Fruit fly (Drosophila melanogaster) whole organism, embryonic: ENCODE results near the gene mib2.

Source experiments
- Abd-B ChIP-seq: fragments of 200-800 bp; sonication (Bioruptor generic); optimal IDR thresholded peaks from 2 replicates; lab custom pipeline; 2018; ENCODE audit warnings: missing biosample characterization, mild to moderate bottlenecking, missing genetic modification characterization, moderate library complexity
- Atf-2 ChIP-seq: fragments of 200-800 bp; sonication (Bioruptor generic); optimal IDR thresholded peaks from 2 replicates; lab custom pipeline; 2016; ENCODE audit warnings: missing biosample characterization, missing genetic modification characterization
- Bdp1 ChIP-seq: fragments of 200-800 bp; sonication (Bioruptor generic); optimal IDR thresholded peaks from 3 replicates; lab custom pipeline; 2016; ENCODE audit warnings: missing biosample characterization, missing genetic modification characterization
- BtbVII ChIP-seq: fragments of 200-800 bp; sonication (Bioruptor generic); optimal IDR thresholded peaks from 3 replicates; lab custom pipeline; 2017; ENCODE audit warnings: missing biosample characterization, mild to moderate bottlenecking, missing genetic modification characterization
- CG11560 ChIP-seq: fragments of 200-800 bp; sonication (Bioruptor generic); IDR thresholded peaks from 3 replicates; pipeline ENCODE4 v1.3.6; 2022; ENCODE audit warnings: missing biosample characterization, missing genetic modification characterization
- CG12219 ChIP-seq: fragments of 200-800 bp; sonication (Bioruptor generic); optimal IDR thresholded peaks from 3 replicates; lab custom pipeline; 2018; ENCODE audit warnings: missing biosample characterization, mild to moderate bottlenecking, missing genetic modification characterization
- CG13775 ChIP-seq: fragments of 200-800 bp; sonication (Bioruptor generic); optimal IDR thresholded peaks from 3 replicates; lab custom pipeline; 2017; ENCODE audit warnings: missing biosample characterization, mild to moderate bottlenecking, missing genetic modification characterization
- CG14965 ChIP-seq: fragments of 200-800 bp; sonication (Bioruptor generic); optimal IDR thresholded peaks from 2 replicates; lab custom pipeline; 2016; ENCODE audit warnings: missing biosample characterization, missing genetic modification characterization, borderline replicate concordance
- CG15073 ChIP-seq: fragments of 200-800 bp; sonication (Bioruptor generic); optimal IDR thresholded peaks from 2 replicates; lab custom pipeline; 2016; ENCODE audit warnings: missing biosample characterization, missing genetic modification characterization
- CG1529 ChIP-seq: fragments of 200-800 bp; sonication (Bioruptor generic); optimal IDR thresholded peaks from 3 replicates; lab custom pipeline; 2018; ENCODE audit warnings: missing biosample characterization, missing genetic modification characterization
- CG17385 ChIP-seq: fragments of 200-800 bp; sonication (Bioruptor generic); optimal IDR thresholded peaks from 3 replicates; lab custom pipeline; 2018; ENCODE audit warnings: missing biosample characterization, mild to moderate bottlenecking, missing genetic modification characterization
- CG1832 ChIP-seq: fragments of 200-800 bp; sonication (Bioruptor generic); optimal IDR thresholded peaks from 2 replicates; lab custom pipeline; 2017; ENCODE audit warnings: missing biosample characterization, mild to moderate bottlenecking, missing genetic modification characterization, inconsistent platforms
- CG30403 ChIP-seq: fragments of 200-800 bp; sonication (Bioruptor generic); optimal IDR thresholded peaks from 3 replicates; lab custom pipeline; 2016; ENCODE audit warnings: missing biosample characterization, missing genetic modification characterization
- CG32532 ChIP-seq: fragments of 200-800 bp; sonication (Bioruptor generic); IDR thresholded peaks from 2 replicates; pipeline ENCODE4 v1.3.6; 2022; ENCODE audit warnings: missing biosample characterization, missing genetic modification characterization
- CG43689 ChIP-seq: fragments of 200-800 bp; sonication (Bioruptor generic); IDR thresholded peaks from 2 replicates; pipeline ENCODE4 v1.3.6; 2022; ENCODE audit warnings: missing biosample characterization, missing genetic modification characterization
- CG6175 ChIP-seq: fragments of 200-800 bp; sonication (Bioruptor generic); IDR thresholded peaks from 3 replicates; pipeline ENCODE4 v1.3.6; 2022; ENCODE audit warnings: missing biosample characterization, missing genetic modification characterization
- CG6254 ChIP-seq: fragments of 200-800 bp; sonication (Bioruptor generic); optimal IDR thresholded peaks from 3 replicates; lab custom pipeline; 2017; ENCODE audit warnings: mild to moderate bottlenecking, missing biosample characterization, missing genetic modification reagents, missing genetic modification characterization
- CG6683 ChIP-seq: fragments of 200-800 bp; sonication (Bioruptor generic); optimal IDR thresholded peaks from 2 replicates; lab custom pipeline; 2017; ENCODE audit warnings: missing biosample characterization, mild to moderate bottlenecking, missing genetic modification characterization, missing genetic modification reagents
- Chrac-16 ChIP-seq: fragments of 200-800 bp; sonication (Bioruptor generic); optimal IDR thresholded peaks from 3 replicates; lab custom pipeline; 2016; ENCODE audit warnings: missing biosample characterization, missing genetic modification characterization
- Dp ChIP-seq: fragments of 200-800 bp; sonication (Bioruptor generic); optimal IDR thresholded peaks from 2 replicates; lab custom pipeline; 2018; ENCODE audit warnings: missing biosample characterization, mild to moderate bottlenecking, missing genetic modification characterization, moderate library complexity
- Eip74EF ChIP-seq, 2 experiments: fragments of 200-800 bp in 1 of 2; fragments of >200 bp in 1 of 2; sonication (Bioruptor generic) in 1 of 2; optimal IDR thresholded peaks; 2 replicates each; lab custom pipeline; 2017 to 2019; ENCODE audit warnings: missing biosample characterization in 2 of 2, missing genetic modification characterization in 2 of 2, mild to moderate bottlenecking in 1 of 2, moderate library complexity in 1 of 2
- Ets65A ChIP-seq: fragments of 200-800 bp; sonication (Bioruptor generic); peaks from one replicate; lab custom pipeline; 2016; ENCODE audit warnings: missing biosample characterization, missing genetic modification characterization
- Hmx ChIP-seq: fragments of 200-800 bp; sonication (Bioruptor generic); optimal IDR thresholded peaks from 2 replicates; lab custom pipeline; 2016; ENCODE audit warnings: missing biosample characterization, missing genetic modification characterization
- Hsf ChIP-seq: fragments of 200-800 bp; sonication (Bioruptor generic); optimal IDR thresholded peaks from 3 replicates; lab custom pipeline; 2016; ENCODE audit warnings: missing biosample characterization, missing genetic modification characterization
- Kr ChIP-seq: fragments of 200-800 bp; sonication (Bioruptor generic); optimal IDR thresholded peaks from 2 replicates; lab custom pipeline; 2017; ENCODE audit warnings: missing biosample characterization, mild to moderate bottlenecking, missing genetic modification characterization
- MTF-1 ChIP-seq: fragments of 200-800 bp; sonication (Bioruptor generic); optimal IDR thresholded peaks from 2 replicates; lab custom pipeline; 2018; ENCODE audit warnings: missing biosample characterization, mild to moderate bottlenecking, missing genetic modification characterization, borderline replicate concordance
- Myb ChIP-seq: fragments of 200-800 bp; sonication (Bioruptor generic); optimal IDR thresholded peaks from 2 replicates; lab custom pipeline; 2016; ENCODE audit warnings: missing biosample characterization, missing genetic modification characterization
- NK7.1 ChIP-seq: fragments of 200-800 bp; sonication (Bioruptor generic); optimal IDR thresholded peaks from 3 replicates; lab custom pipeline; 2016; ENCODE audit warnings: missing biosample characterization, missing genetic modification characterization
- NfI ChIP-seq: fragments of 200-800 bp; sonication (Bioruptor generic); optimal IDR thresholded peaks from 3 replicates; lab custom pipeline; 2018; ENCODE audit warnings: missing biosample characterization, mild to moderate bottlenecking, missing genetic modification characterization, moderate library complexity
- Ravus ChIP-seq: fragments of 200-800 bp; sonication (Bioruptor generic); IDR thresholded peaks from 2 replicates; pipeline ENCODE4 v1.3.6; 2022; ENCODE audit warnings: missing biosample characterization, missing genetic modification characterization
- Side ChIP-seq: fragments of 200-800 bp; sonication (Bioruptor generic); optimal IDR thresholded peaks from 2 replicates; lab custom pipeline; 2016; ENCODE audit warnings: missing biosample characterization, missing genetic modification characterization
- ato ChIP-seq: fragments of 200-800 bp; sonication (Bioruptor generic); IDR thresholded peaks from 2 replicates; pipeline ENCODE4 v1.3.6; 2022; ENCODE audit warnings: missing biosample characterization, missing genetic modification characterization; ENCODE audit not compliant: partially characterized antibody
- cg ChIP-seq: fragments of 200-800 bp; sonication (Bioruptor generic); optimal IDR thresholded peaks from 3 replicates; lab custom pipeline; 2019; ENCODE audit warnings: missing biosample characterization, mild to moderate bottlenecking, missing genetic modification characterization, moderate library complexity
- chif ChIP-seq, 2 experiments: fragments of 200-800 bp; sonication (Bioruptor generic); optimal IDR thresholded peaks; 3 replicates each; lab custom pipeline; 2016; ENCODE audit warnings: missing biosample characterization in 2 of 2, missing genetic modification characterization in 2 of 2
- chn ChIP-seq: fragments of 200-800 bp; sonication (Bioruptor generic); optimal IDR thresholded peaks from 2 replicates; lab custom pipeline; 2016; ENCODE audit warnings: missing biosample characterization, missing genetic modification characterization
- da ChIP-seq: fragments of 200-800 bp; sonication (Bioruptor generic); optimal IDR thresholded peaks from 2 replicates; lab custom pipeline; 2016; ENCODE audit warnings: missing biosample characterization, missing genetic modification characterization
- dm ChIP-seq: fragments of 200-800 bp; sonication (Bioruptor generic); optimal IDR thresholded peaks from 3 replicates; lab custom pipeline; 2016; ENCODE audit warnings: missing biosample characterization, missing genetic modification characterization
- eyg ChIP-seq: fragments of 200-800 bp; sonication (Bioruptor generic); optimal IDR thresholded peaks from 3 replicates; lab custom pipeline; 2016; ENCODE audit warnings: missing biosample characterization, missing genetic modification characterization
- fd96Cb ChIP-seq: fragments of 200-800 bp; sonication (Bioruptor generic); optimal IDR thresholded peaks from 2 replicates; lab custom pipeline; 2018; ENCODE audit warnings: missing biosample characterization, mild to moderate bottlenecking, missing genetic modification characterization, moderate library complexity
- gsb-n ChIP-seq: fragments of 200-800 bp; sonication (Bioruptor generic); optimal IDR thresholded peaks from 3 replicates; lab custom pipeline; 2018; ENCODE audit warnings: missing biosample characterization, mild to moderate bottlenecking, missing genetic modification characterization
- gt ChIP-seq: fragments of 200-800 bp; sonication (Bioruptor generic); IDR thresholded peaks from 2 replicates; pipeline ENCODE4 v1.3.6; 2022; ENCODE audit warnings: missing biosample characterization, missing genetic modification characterization
- lilli ChIP-seq: fragments of 200-800 bp; sonication (Bioruptor generic); optimal IDR thresholded peaks from 3 replicates; lab custom pipeline; 2016; ENCODE audit warnings: missing biosample characterization, missing genetic modification characterization
- pnt ChIP-seq: fragments of 200-800 bp; sonication (Bioruptor generic); optimal IDR thresholded peaks from 3 replicates; lab custom pipeline; 2016; ENCODE audit warnings: missing biosample characterization, missing genetic modification characterization
- pum ChIP-seq: fragments of 200-800 bp; sonication (Bioruptor generic); optimal IDR thresholded peaks from 2 replicates; lab custom pipeline; 2016; ENCODE audit warnings: missing biosample characterization, missing genetic modification characterization
- seq ChIP-seq: fragments of 200-800 bp; sonication (Bioruptor generic); IDR thresholded peaks from 2 replicates; pipeline ENCODE4 v1.3.6; 2022; ENCODE audit warnings: missing biosample characterization, missing genetic modification characterization
- sob ChIP-seq: fragments of 200-800 bp; sonication (Bioruptor generic); IDR thresholded peaks from 2 replicates; pipeline ENCODE4 v1.3.6; 2022; ENCODE audit warnings: missing biosample characterization, missing genetic modification characterization
- trem ChIP-seq: fragments of 200-800 bp; optimal IDR thresholded peaks from 3 replicates; lab custom pipeline; 2019; ENCODE audit warnings: missing biosample characterization, mild to moderate bottlenecking, missing genetic modification characterization, moderate library complexity
- ttk ChIP-seq: fragments of 200-800 bp; sonication (Bioruptor generic); IDR thresholded peaks from 2 replicates; pipeline ENCODE4 v2.1.2; 2022; ENCODE audit warnings: missing biosample characterization, missing genetic modification characterization
- vnd ChIP-seq: fragments of 200-800 bp; sonication (Bioruptor generic); IDR thresholded peaks from 3 replicates; pipeline ENCODE4 v1.3.6; 2022; ENCODE audit warnings: missing biosample characterization, missing genetic modification characterization; ENCODE audit not compliant: partially characterized antibody
- zen2 ChIP-seq: fragments of 200-800 bp; sonication (Bioruptor generic); IDR thresholded peaks from 3 replicates; pipeline ENCODE4 v1.3.6; 2022; ENCODE audit warnings: missing biosample characterization, missing genetic modification characterization; ENCODE audit not compliant: partially characterized antibody

The mib2 gene

DNA sequence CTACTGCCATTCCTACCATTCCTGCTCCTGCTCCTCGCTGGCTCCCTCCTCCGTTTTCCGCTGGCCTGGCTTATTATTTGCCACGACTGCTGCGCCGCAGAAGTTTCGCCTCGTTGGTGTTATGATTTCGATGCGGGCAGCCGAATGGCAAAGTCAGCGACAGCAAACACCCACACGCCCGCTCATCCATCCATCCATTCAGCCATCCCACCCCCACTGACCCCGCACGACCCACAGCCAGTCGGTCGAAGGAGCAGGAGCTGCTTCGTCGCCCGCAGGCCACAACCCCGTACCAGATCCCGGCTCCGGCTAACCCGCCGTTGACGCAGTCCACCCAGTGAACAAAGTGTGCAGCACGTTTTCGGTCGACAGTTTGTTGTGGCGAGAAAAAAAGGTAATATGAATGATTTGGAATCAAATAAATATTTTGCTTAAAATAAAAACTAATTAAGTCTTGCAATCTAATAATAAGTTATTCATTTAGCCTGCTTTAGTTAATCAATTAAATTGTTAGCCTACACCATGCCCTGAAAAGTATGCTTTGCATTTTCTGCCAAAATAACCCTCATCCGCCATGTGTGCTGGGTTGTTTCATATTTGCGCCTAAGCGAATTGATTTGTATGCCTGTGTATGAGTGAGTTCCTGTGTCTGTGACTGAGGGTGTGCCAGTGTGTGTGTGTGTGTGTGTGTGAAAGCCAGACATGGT, 7.6 kb upstream of the mib2 start (continued):
- no peak for TF ChIP-seq Dp (GFP tag; lab: Kevin White, UChicago)
- no peak for TF ChIP-seq Abd-B (GFP tag; lab: Kevin White, UChicago)
- no peak for TF ChIP-seq Side (GFP tag; lab: Kevin White, UChicago)
- no peak for TF ChIP-seq gt (GFP tag; lab: Robert Waterston, UW)
- peak; percentile 35; the same call in 1 of the 2 replicates for TF ChIP-seq sob (GFP tag; lab: Robert Waterston, UW)
- peak; percentile 65 for TF ChIP-seq CG6683 (GFP tag; lab: Kevin White, UChicago)
- no peak for TF ChIP-seq CG6175
- TF ChIP-seq CG12219 (GFP tag; lab: Kevin White, UChicago), result peak; percentile 56
- TF ChIP-seq chif (GFP tag; optimal IDR thresholded peaks at IDR 0.05; lab: Kevin White, UChicago), result no peak
- TF ChIP-seq CG1529 (GFP tag; lab: Kevin White, UChicago), result no peak
- 0 out of 3 replicates have a peak, but pooled peaks have one; percentile 3 for TF ChIP-seq zen2 (GFP tag; lab: Robert Waterston, UW)
- no peak for TF ChIP-seq Kr (GFP tag; lab: Kevin White, UChicago)
- no peak for TF ChIP-seq ato (GFP tag; lab: Robert Waterston, UW)
- peak; percentile 81 for TF ChIP-seq Ets65A (GFP tag; lab: Kevin White, UChicago)
- TF ChIP-seq Ravus (GFP tag; lab: Robert Waterston, UW), result no peak
- peak; percentile 27 for TF ChIP-seq fd96Cb (tag; lab: Kevin White, UChicago)
- TF ChIP-seq da (GFP tag; lab: Kevin White, UChicago), result no peak
- TF ChIP-seq vnd, result no peak
- TF ChIP-seq BtbVII (GFP tag; lab: Kevin White, UChicago), result peak; percentile 75
- TF ChIP-seq eyg, result peak; percentile 11
- peak; percentile 30 for TF ChIP-seq CG13775 (GFP tag; lab: Kevin White, UChicago)
- TF ChIP-seq CG30403 (GFP tag; lab: Kevin White, UChicago), result peak; percentile 48
- no peak for TF ChIP-seq dm (GFP tag; lab: Kevin White, UChicago)
- peak; percentile 28 for TF ChIP-seq cg (GFP tag; lab: Kevin White, UChicago)
- no peak for TF ChIP-seq CG1832
- TF ChIP-seq seq (GFP tag; lab: Robert Waterston, UW), result peak; percentile 51
- peak; percentile 23 for TF ChIP-seq Chrac-16 (GFP tag; lab: Kevin White, UChicago)
- peak; percentile 40 for TF ChIP-seq Hsf (GFP tag; lab: Kevin White, UChicago)
- peak; percentile 65 for TF ChIP-seq NfI (GFP tag; lab: Kevin White, UChicago)
- no peak; the same call in 1 of the 2 replicates for TF ChIP-seq CG32532
- no peak for TF ChIP-seq CG43689
- no peak for TF ChIP-seq Atf-2 (GFP tag; lab: Kevin White, UChicago)
- TF ChIP-seq trem (tag; lab: Kevin White, UChicago), result no peak
- no peak for TF ChIP-seq ttk (GFP tag; lab: Robert Waterston, UW)
- no peak for TF ChIP-seq CG14965 (GFP tag; lab: Kevin White, UChicago)
- TF ChIP-seq gsb-n (tag; lab: Kevin White, UChicago), result no peak
- TF ChIP-seq CG11560 (tag; lab: Robert Waterston, UW), result no peak
- no peak for TF ChIP-seq pum (GFP tag; lab: Kevin White, UChicago)
- no peak for TF ChIP-seq CG6254 (GFP tag; lab: Kevin White, UChicago)
- no peak for TF ChIP-seq Myb (GFP tag; lab: Kevin White, UChicago)
- peak; percentile 54 for TF ChIP-seq lilli (GFP tag; lab: Kevin White, UChicago)
- no peak for TF ChIP-seq Bdp1
- TF ChIP-seq CG17385 (GFP tag; lab: Kevin White, UChicago), result peak; percentile 56
- TF ChIP-seq Hmx, result no peak
- no peak for TF ChIP-seq chn (GFP tag; lab: Kevin White, UChicago)
- no peak for TF ChIP-seq MTF-1 (GFP tag; lab: Kevin White, UChicago)
- TF ChIP-seq pnt (GFP tag; lab: Kevin White, UChicago), result no peak
- no peak for TF ChIP-seq CG15073 (GFP tag; lab: Kevin White, UChicago)
- no peak for TF ChIP-seq NK7.1 (GFP tag; lab: Kevin White, UChicago)
- peak in 1 of 2 experiments; percentile 28 for TF ChIP-seq Eip74EF (GFP tag; optimal IDR thresholded peaks at IDR 0.05; lab: Kevin White, UChicago)
